Fruit fly (Drosophila melanogaster): ENCODE results near the gene CG9747.

DNA sequence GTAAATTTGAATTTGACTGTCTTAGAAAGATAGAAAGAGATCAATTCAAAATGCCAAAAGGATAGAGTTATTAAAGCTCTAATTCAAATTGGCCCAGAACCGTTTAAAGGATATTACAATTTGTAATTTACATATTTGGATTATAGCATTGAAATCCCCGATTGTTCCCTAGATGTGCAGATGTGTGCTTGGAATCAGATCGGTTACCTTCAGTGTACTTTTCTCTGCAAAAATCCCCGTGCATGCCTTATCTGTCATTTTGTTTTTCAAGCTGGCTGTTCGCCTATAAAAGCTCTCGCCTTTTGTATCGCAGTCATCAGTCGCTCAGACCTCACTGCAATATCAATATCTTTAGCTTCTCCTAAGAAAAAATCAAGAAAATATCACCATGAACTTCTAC, 19.5 kb upstream of the CG9747 start, which contains the start of gene CecA1:
- TF ChIP-seq CG8478 (optimal IDR thresholded peaks at IDR 0.05) (no peak), usp (GFP tag; optimal IDR thresholded peaks at IDR 0.05) (no peak)

All from whole organism.